Worm (Caenorhabditis elegans) whole organism, L2 larva: ENCODE data around the gene Y71H2B.11.
"Not testable (repeated sequence)": the region's sequence is repeated elsewhere in the genome, so short reads cannot be mapped to it uniquely, and the experiment has no call there.

Source experiments
- F13H6.1 ChIP-seq: sonication (generic microtip); optimal IDR thresholded peaks from 2 replicates; lab custom pipeline; 2016; ENCODE audit warnings: missing genetic modification characterization, missing compliant biosample characterization
- R02D3.7 ChIP-seq: fragments of 150-350 bp; optimal IDR thresholded peaks from 2 replicates; lab custom pipeline; 2014; ENCODE audit warnings: missing biosample characterization, missing genetic modification characterization
- Y55F3AM.14 ChIP-seq: fragments of 200-800 bp; sonication (Bioruptor generic); optimal IDR thresholded peaks from 2 replicates; lab custom pipeline; 2018; ENCODE audit warnings: mild to moderate bottlenecking, missing genetic modification characterization, missing compliant biosample characterization
- ZK546.5 ChIP-seq: sonication (generic microtip); optimal IDR thresholded peaks from 2 replicates; lab custom pipeline; 2017; ENCODE audit warnings: missing biosample characterization, missing genetic modification characterization
- alr-1 ChIP-seq: fragments of 150-350 bp; optimal IDR thresholded peaks from 2 replicates; lab custom pipeline; 2014; ENCODE audit warnings: missing biosample characterization, missing genetic modification characterization
- ama-1 ChIP-seq: fragments of 150-350 bp; optimal IDR thresholded peaks from 2 replicates; lab custom pipeline; 2018; ENCODE audit warnings: inconsistent platforms
- blmp-1 ChIP-seq: sonication (generic microtip); optimal IDR thresholded peaks from 2 replicates; lab custom pipeline; 2017; ENCODE audit warnings: missing genetic modification characterization, mild to moderate bottlenecking, missing compliant biosample characterization, antibody characterized with exemption, moderate library complexity; ENCODE audit not compliant: insufficient read depth
- ceh-16 ChIP-seq: fragments of 150-350 bp; optimal IDR thresholded peaks from 2 replicates; lab custom pipeline; 2014; ENCODE audit warnings: missing biosample characterization, missing genetic modification characterization
- crh-2 ChIP-seq: sonication (generic microtip); optimal IDR thresholded peaks from 2 replicates; lab custom pipeline; 2017; ENCODE audit warnings: missing biosample characterization, missing genetic modification characterization
- dmd-4 ChIP-seq: sonication (generic microtip); optimal IDR thresholded peaks from 2 replicates; lab custom pipeline; 2017; ENCODE audit warnings: missing biosample characterization, missing genetic modification characterization
- egl-27 ChIP-seq: sonication (generic microtip); optimal IDR thresholded peaks from 3 replicates; lab custom pipeline; 2017; ENCODE audit warnings: missing biosample characterization, missing genetic modification reagents, missing genetic modification characterization
- elt-1 ChIP-seq: fragments of 150-350 bp; optimal IDR thresholded peaks from 2 replicates; lab custom pipeline; 2014; ENCODE audit warnings: missing biosample characterization, missing genetic modification characterization
- elt-3 ChIP-seq: sonication (generic microtip); optimal IDR thresholded peaks from 2 replicates; lab custom pipeline; 2017; ENCODE audit warnings: missing biosample characterization, missing genetic modification characterization
- fos-1 ChIP-seq: fragments of 150-350 bp; optimal IDR thresholded peaks from 2 replicates; lab custom pipeline; 2014; ENCODE audit warnings: missing biosample characterization, missing genetic modification characterization
- gmeb-1 ChIP-seq: fragments of 150-350 bp; optimal IDR thresholded peaks from 2 replicates; lab custom pipeline; 2014; ENCODE audit warnings: missing biosample characterization, missing genetic modification characterization
- lin-11 ChIP-seq: fragments of 150-350 bp; sonication (generic microtip); optimal IDR thresholded peaks from 2 replicates; lab custom pipeline; 2014; ENCODE audit warnings: missing biosample characterization, missing genetic modification characterization, inconsistent platforms, mixed read lengths
- lin-13 ChIP-seq: fragments of 150-350 bp; optimal IDR thresholded peaks from 2 replicates; lab custom pipeline; 2014; ENCODE audit warnings: missing biosample characterization, missing genetic modification reagents, missing genetic modification characterization
- lsy-2 ChIP-seq, 2 experiments: fragments of 150-350 bp in 1 of 2; sonication (generic microtip) in 1 of 2; optimal IDR thresholded peaks; 2 replicates each; lab custom pipeline; 2014 to 2017; ENCODE audit warnings: missing biosample characterization in 2 of 2, missing genetic modification characterization in 2 of 2
- mbf-1 ChIP-seq: sonication (generic microtip); optimal IDR thresholded peaks from 2 replicates; lab custom pipeline; 2017; ENCODE audit warnings: missing biosample characterization, missing genetic modification characterization
- mdl-1 ChIP-seq, 2 experiments: fragments of 150-350 bp in 1 of 2; sonication (generic microtip) in 1 of 2; optimal IDR thresholded peaks; 2 replicates each; lab custom pipeline; 2017; ENCODE audit warnings: missing biosample characterization in 2 of 2, missing genetic modification characterization in 2 of 2
- nhr-10 ChIP-seq: sonication (generic microtip); optimal IDR thresholded peaks from 2 replicates; lab custom pipeline; 2017; ENCODE audit warnings: missing biosample characterization, missing genetic modification characterization
- nhr-11 ChIP-seq: fragments of 150-350 bp; optimal IDR thresholded peaks from 2 replicates; lab custom pipeline; 2014; ENCODE audit warnings: missing biosample characterization, missing genetic modification characterization
- nhr-12 ChIP-seq: fragments of 150-350 bp; optimal IDR thresholded peaks from 2 replicates; lab custom pipeline; 2014; ENCODE audit warnings: missing biosample characterization, missing genetic modification characterization
- nhr-129 ChIP-seq: fragments of 150-350 bp; optimal IDR thresholded peaks from 2 replicates; lab custom pipeline; 2014; ENCODE audit warnings: missing biosample characterization, missing genetic modification characterization
- nhr-21 ChIP-seq: fragments of 150-350 bp; optimal IDR thresholded peaks from 2 replicates; lab custom pipeline; 2014; ENCODE audit warnings: missing biosample characterization, missing genetic modification characterization
- nhr-237 ChIP-seq: fragments of 150-350 bp; optimal IDR thresholded peaks from 2 replicates; lab custom pipeline; 2014; ENCODE audit warnings: missing biosample characterization, missing genetic modification characterization
- nhr-25 ChIP-seq: fragments of 150-350 bp; sonication (generic microtip); optimal IDR thresholded peaks from 3 replicates; lab custom pipeline; 2014; ENCODE audit warnings: missing biosample characterization, missing genetic modification characterization
- nhr-77 ChIP-seq: fragments of 150-350 bp; optimal IDR thresholded peaks from 2 replicates; lab custom pipeline; 2014; ENCODE audit warnings: missing biosample characterization, missing genetic modification characterization
- peb-1 ChIP-seq: fragments of 150-350 bp; optimal IDR thresholded peaks from 2 replicates; lab custom pipeline; 2014; ENCODE audit warnings: missing biosample characterization, missing genetic modification characterization
- sem-4 ChIP-seq: fragments of 150-350 bp; optimal IDR thresholded peaks from 2 replicates; lab custom pipeline; 2014; ENCODE audit warnings: missing biosample characterization, missing genetic modification reagents, missing genetic modification characterization
- skn-1 ChIP-seq: sonication (generic microtip); optimal IDR thresholded peaks from 2 replicates; lab custom pipeline; 2017; ENCODE audit warnings: missing biosample characterization, missing genetic modification characterization
- sma-3 ChIP-seq: sonication (generic microtip); optimal IDR thresholded peaks from 2 replicates; lab custom pipeline; 2016; ENCODE audit warnings: missing genetic modification reagents, missing genetic modification characterization, missing compliant biosample characterization
- snpc-4 ChIP-seq: fragments of 150-350 bp; optimal IDR thresholded peaks from 2 replicates; lab custom pipeline; 2014; ENCODE audit warnings: missing biosample characterization, missing genetic modification characterization
- unc-39 ChIP-seq: fragments of 150-350 bp; optimal IDR thresholded peaks from 2 replicates; lab custom pipeline; 2014; ENCODE audit warnings: missing biosample characterization, missing genetic modification characterization
- unc-55 ChIP-seq: fragments of 150-350 bp; sonication (generic microtip); optimal IDR thresholded peaks from 3 replicates; lab custom pipeline; 2014; ENCODE audit warnings: missing biosample characterization, missing genetic modification reagents, missing genetic modification characterization
- unc-62 ChIP-seq: fragments of 150-350 bp; optimal IDR thresholded peaks from 2 replicates; lab custom pipeline; 2014; ENCODE audit warnings: missing biosample characterization, missing genetic modification reagents, missing genetic modification characterization
- zag-1 ChIP-seq: fragments of 150-350 bp; optimal IDR thresholded peaks from 2 replicates; lab custom pipeline; 2014; ENCODE audit warnings: missing biosample characterization, missing genetic modification characterization
- ztf-1 ChIP-seq: fragments of 200-800 bp; sonication (Bioruptor generic); conservative IDR thresholded peaks from 2 replicates; pipeline ENCODE4 v1.3.6; 2022; ENCODE audit warnings: missing genetic modification characterization, missing compliant biosample characterization
- ztf-11 ChIP-seq: sonication (generic microtip); optimal IDR thresholded peaks from 2 replicates; lab custom pipeline; 2017; ENCODE audit warnings: missing biosample characterization, missing genetic modification characterization
- ztf-4 ChIP-seq: fragments of 150-350 bp; optimal IDR thresholded peaks from 2 replicates; lab custom pipeline; 2014; ENCODE audit warnings: missing biosample characterization, missing genetic modification characterization

Y71H2B.11 gene

DNA sequence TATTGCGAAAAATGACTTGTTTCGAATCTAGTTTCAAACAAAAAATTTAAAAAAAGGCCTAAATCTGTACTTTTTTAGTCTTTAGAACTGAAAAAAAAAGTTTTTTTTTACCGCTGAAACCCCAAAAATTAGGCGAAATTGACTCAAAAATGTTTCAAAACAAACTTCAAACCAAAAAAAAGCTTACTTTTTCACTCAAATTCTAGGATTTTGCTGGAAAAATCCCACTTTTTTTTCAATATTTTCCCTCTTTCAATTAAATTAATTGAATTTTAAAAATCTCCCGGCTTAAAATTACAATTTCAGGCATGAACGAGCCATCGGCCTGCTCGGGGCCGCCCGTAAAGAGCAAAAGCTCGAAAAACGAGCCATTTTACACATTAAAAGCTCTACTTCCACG lies 6.0 kb upstream of the Y71H2B.11 start, which contains the start of gene mdt-19:
Gene mdt-19, plus strand, starts transcription at position 301 of the 400 bp plus-strand sequence.
- TF ChIP-seq nhr-10 (tag; lab: Kevin White, UChicago) = no peak
- TF ChIP-seq ztf-1 = no peak
- no peak for TF ChIP-seq nhr-11 (tag; lab: Kevin White, UChicago)
- TF ChIP-seq ztf-11 (tag; lab: Kevin White, UChicago) = no peak
- TF ChIP-seq, all 48 proteins: peak for 0

DNA sequence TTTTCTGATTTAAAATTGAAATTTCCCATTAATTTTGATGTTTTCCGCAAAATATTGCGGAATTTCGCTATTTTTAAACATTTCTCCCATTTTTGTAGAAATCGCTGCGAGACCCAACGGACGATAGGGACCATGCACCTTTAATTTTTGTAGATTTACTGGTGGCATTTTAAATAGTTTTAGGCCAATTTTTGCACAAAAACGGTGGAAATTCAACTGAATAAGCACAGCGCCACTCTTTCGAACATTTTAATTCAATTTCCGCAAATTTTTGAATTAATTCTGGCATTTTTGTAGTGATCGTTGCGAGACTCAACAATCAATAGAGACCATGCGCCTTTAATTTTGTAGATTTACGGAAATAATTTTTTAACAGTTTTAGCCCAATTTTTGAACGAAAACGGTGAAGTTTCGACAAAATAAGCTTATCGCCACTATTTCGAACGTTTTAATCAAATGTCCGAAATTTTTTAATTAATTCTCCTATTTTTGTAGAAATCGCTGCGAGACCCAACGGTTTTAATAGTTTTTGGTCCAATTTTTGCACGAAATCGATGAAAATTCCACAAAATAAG lies 5.2 kb upstream of the Y71H2B.11 start:
- no peak for TF ChIP-seq unc-62 (GFP tag; lab: Kevin White, UChicago)
- no peak for TF ChIP-seq sem-4 (tag; lab: Kevin White, UChicago)
- no peak for TF ChIP-seq nhr-237 (tag; lab: Kevin White, UChicago)
- no peak for TF ChIP-seq ceh-16
- no peak for TF ChIP-seq mbf-1 (tag; lab: Kevin White, UChicago)
- TF ChIP-seq blmp-1 (tag; lab: Kevin White, UChicago) = no peak
- no peak for TF ChIP-seq nhr-77 (tag; lab: Kevin White, UChicago)
- no peak for TF ChIP-seq egl-27 (tag; lab: Kevin White, UChicago)
- no peak for TF ChIP-seq gmeb-1 (tag; lab: Kevin White, UChicago)
- no peak for TF ChIP-seq lin-11 (tag; lab: Kevin White, UChicago)
- no peak for TF ChIP-seq ztf-4
- no peak for TF ChIP-seq ZK546.5 (tag; lab: Kevin White, UChicago)
- no peak for TF ChIP-seq zag-1 (tag; lab: Kevin White, UChicago)
- TF ChIP-seq elt-1 = no peak
- TF ChIP-seq unc-39 (tag; lab: Kevin White, UChicago) = no peak
- TF ChIP-seq, all 48 proteins: peak for 0

DNA sequence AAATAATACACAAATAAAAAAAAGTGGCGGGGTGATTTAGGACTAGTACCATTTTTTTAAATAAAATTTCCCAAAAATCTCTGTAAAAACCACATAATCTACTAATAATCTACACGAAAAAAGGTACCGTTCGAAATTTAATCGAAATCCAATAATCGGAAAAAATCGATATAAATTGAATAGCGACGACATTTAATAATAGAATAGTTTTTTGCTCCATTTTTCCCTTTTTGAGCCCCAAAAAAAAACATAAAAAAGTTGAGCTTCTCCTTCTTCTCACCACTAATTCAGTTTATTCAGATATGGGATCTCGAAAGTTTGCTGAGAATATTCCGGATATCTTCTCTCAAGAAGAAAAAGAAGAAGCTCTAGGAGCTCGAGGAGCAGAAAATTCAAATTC lies 3.9 kb downstream of the Y71H2B.11 start, which contains the start of gene Y71H2B.5:
Gene Y71H2B.5, plus strand, starts transcription at position 301 of the 400 bp plus-strand sequence.
- not testable (repeated sequence) for TF ChIP-seq Y55F3AM.14 (GFP tag; lab: Kevin White, UChicago); nhr-129 (tag; lab: Kevin White, UChicago); nhr-10 (tag; lab: Kevin White, UChicago)

DNA sequence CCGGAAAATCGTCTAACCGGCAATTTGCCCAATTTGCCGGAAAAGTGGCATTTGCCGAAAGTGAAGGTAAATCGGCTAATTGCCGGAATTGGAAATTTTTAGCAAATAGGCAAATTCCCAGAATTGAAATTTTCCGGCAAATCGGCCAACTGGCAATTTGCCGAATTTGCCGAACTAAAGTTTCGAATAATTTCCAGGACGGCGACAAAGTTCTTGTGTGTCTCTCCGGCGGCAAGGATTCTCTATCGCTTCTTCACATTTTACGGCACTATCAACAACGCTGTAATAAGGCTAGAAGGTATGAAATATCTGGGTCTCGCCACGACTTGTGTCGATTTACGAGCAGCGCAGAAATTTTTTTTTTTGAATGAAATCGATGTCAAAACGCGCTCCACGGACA lies 12.4 kb downstream of the Y71H2B.11 start:
- TF ChIP-seq R02D3.7 (no peak), zag-1 (tag; lab: Kevin White, UChicago) (no peak), ama-1 (lab: Kevin White, UChicago) (no peak), snpc-4 (tag; lab: Kevin White, UChicago) (no peak), mdl-1 (tag; optimal IDR thresholded peaks at IDR 0.05; lab: Kevin White, UChicago) (no peak), nhr-11 (tag; lab: Kevin White, UChicago) (no peak), alr-1 (no peak), ceh-16 (no peak), crh-2 (tag; lab: Kevin White, UChicago) (no peak), lin-13 (no peak), elt-3 (tag; lab: Kevin White, UChicago) (no peak), unc-39 (tag; lab: Kevin White, UChicago) (no peak), dmd-4 (no peak), nhr-21 (tag; lab: Kevin White, UChicago) (no peak)

DNA sequence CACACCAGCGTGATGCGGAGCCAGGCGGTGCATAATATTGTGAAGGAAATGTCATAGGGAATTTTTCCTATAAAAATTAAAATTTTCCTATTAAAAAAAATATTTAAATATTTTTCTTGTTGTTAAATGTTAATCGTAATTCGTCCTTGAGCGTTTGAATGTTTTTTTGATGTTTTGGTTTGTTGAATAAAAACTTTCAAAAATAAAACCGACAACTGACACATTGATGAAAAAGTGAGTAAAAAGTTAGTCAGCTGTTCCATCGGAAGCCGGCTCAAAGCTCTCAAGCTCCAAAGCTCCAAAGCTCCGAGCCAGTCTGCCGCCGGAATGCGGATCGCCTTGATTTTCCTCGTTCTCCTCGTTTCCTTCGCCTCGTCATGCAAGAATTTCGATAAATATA lies 14.9 kb downstream of the Y71H2B.11 start, which contains the start of gene Y71H2B.4:
Gene Y71H2B.4, plus strand, starts transcription at position 301 of the 400 bp plus-strand sequence.
- no peak for TF ChIP-seq peb-1
- TF ChIP-seq sma-3 = no peak
- TF ChIP-seq ZK546.5 (tag; lab: Kevin White, UChicago) = no peak
- no peak for TF ChIP-seq Y55F3AM.14 (GFP tag; lab: Kevin White, UChicago)
- no peak for TF ChIP-seq nhr-12

DNA sequence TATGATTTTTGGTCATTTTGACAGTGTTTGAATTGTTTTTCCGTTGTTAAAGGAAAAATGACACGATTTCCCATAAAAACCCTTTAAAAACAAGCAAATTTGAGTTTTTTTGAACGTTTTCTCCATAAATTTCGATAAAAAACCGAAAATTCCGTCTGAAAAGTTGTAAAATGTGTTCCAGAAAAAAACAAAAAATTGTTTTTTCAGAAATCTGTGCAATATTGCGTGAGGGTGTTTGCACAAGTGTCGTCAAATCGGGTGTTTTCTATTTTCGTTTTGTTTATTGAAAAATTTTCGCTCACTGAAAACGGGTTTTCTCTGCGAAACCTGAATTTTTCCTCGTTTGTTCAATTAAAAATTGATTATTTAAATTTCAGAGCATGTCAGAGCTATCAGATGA lies 15.8 kb downstream of the Y71H2B.11 start, which contains the start of gene ppfr-4:
Gene ppfr-4, plus strand, starts transcription at position 378 of the 400 bp plus-strand sequence.
- TF ChIP-seq alr-1 (no peak), unc-55 (GFP tag; lab: Kevin White, UChicago) (peak; percentile 41), crh-2 (tag; lab: Kevin White, UChicago) (peak; percentile 1), mbf-1 (tag; lab: Kevin White, UChicago) (no peak), lsy-2 (tag; optimal IDR thresholded peaks at IDR 0.05; lab: Kevin White, UChicago) (peak; percentile 6 to 66), skn-1 (tag; lab: Kevin White, UChicago) (no peak), F13H6.1 (tag; lab: Kevin White, UChicago) (no peak), fos-1 (tag; lab: Kevin White, UChicago) (no peak), gmeb-1 (tag; lab: Kevin White, UChicago) (no peak), nhr-25 (tag; lab: Kevin White, UChicago) (peak; percentile 19)
